Worm (Caenorhabditis elegans): ENCODE data around the gene uso-1.
"Not testable (repeated sequence)": the region's sequence is repeated elsewhere in the genome, so short reads cannot be mapped to it uniquely, and the experiment has no call there.

Gene uso-1

DNA sequence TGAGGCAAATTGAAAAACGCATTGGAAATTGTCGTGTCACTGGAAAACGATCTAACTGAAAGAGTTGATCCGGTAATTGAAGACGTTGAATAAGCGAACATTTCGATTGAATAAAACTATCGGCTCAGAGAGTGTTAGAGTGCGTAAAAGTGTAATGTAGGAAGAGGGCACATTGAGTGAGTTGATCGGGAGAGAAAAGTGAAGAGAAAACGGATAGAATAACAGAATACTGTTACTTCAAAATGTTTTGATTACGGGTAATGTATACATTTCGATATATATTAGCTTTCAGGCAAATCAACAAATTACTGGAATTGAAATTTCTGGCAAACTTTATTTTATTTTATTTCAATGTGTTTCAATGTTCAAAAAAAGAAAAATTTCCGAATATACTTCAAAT is at the start of gene uso-1:
TSS of gene uso-1 (minus strand) at position 101 of the 400 bp plus-strand sequence.
- TF ChIP-seq W03F9.2 (tag; optimal IDR thresholded peaks at IDR 0.05) (no peak), dao-5 (tag; optimal IDR thresholded peaks at IDR 0.05) (no peak), him-1 (tag; optimal IDR thresholded peaks at IDR 0.05) (no peak)

ce11 chrIV:13502806-13503363 is 48.3 kb upstream of the uso-1 start, which contains the start of gene tbc-9:
tbc-9 (minus strand) TSS chrIV:13502856.
- TF ChIP-seq dao-5 (tag; optimal IDR thresholded peaks at IDR 0.05) (no peak), W03F9.2 (tag; optimal IDR thresholded peaks at IDR 0.05) (no peak), him-1 (tag; optimal IDR thresholded peaks at IDR 0.05) (no peak)

- no peak for TF ChIP-seq W03F9.2 (tag; optimal IDR thresholded peaks at IDR 0.05)
- TF ChIP-seq dao-5 (tag; optimal IDR thresholded peaks at IDR 0.05) = no peak
- TF ChIP-seq him-1 (tag; optimal IDR thresholded peaks at IDR 0.05) = no peak
These were observed 39.1 kb upstream of the uso-1 start for ce11 chrIV:13493719-13494118.

DNA sequence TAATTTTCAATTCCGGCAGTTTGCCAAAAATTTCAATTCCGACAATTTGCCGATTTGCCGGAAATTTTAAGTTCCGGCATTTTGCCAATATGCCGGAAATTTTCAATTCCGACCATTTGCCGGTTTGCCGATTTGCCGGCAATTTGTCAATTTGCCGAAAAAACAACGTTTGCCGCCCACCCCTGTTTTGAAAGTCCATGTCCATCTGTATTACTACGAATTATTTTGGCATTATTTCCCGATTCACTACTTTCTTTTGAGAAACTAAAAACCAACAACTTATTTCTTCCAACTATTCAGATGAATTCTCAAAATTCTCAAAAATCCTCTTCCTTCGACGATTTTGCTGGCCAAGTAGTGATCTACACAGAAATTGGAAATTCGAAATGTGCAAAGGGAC is 37.7 kb upstream of the uso-1 start, which contains the start of gene Y45F10A.7:
TSS of gene Y45F10A.7 (plus strand) at position 301 of the 400 bp plus-strand sequence.
- no peak for TF ChIP-seq W03F9.2 (tag; optimal IDR thresholded peaks at IDR 0.05)
- TF ChIP-seq him-1 (tag; optimal IDR thresholded peaks at IDR 0.05) = no peak
- TF ChIP-seq dao-5 (tag; optimal IDR thresholded peaks at IDR 0.05) = no peak

- TF ChIP-seq W03F9.2 (tag; optimal IDR thresholded peaks at IDR 0.05) (no peak), dao-5 (tag; optimal IDR thresholded peaks at IDR 0.05) (no peak), him-1 (tag; optimal IDR thresholded peaks at IDR 0.05) (no peak)
These were observed 33.0 kb upstream of the uso-1 start for ce11 chrIV:13487596-13487995.

ce11 chrIV:13487019-13487418 is 32.4 kb upstream of the uso-1 start:
- TF ChIP-seq him-1 (tag; optimal IDR thresholded peaks at IDR 0.05) = no peak
- no peak for TF ChIP-seq W03F9.2 (tag; optimal IDR thresholded peaks at IDR 0.05)
- no peak for TF ChIP-seq dao-5 (tag; optimal IDR thresholded peaks at IDR 0.05)

DNA sequence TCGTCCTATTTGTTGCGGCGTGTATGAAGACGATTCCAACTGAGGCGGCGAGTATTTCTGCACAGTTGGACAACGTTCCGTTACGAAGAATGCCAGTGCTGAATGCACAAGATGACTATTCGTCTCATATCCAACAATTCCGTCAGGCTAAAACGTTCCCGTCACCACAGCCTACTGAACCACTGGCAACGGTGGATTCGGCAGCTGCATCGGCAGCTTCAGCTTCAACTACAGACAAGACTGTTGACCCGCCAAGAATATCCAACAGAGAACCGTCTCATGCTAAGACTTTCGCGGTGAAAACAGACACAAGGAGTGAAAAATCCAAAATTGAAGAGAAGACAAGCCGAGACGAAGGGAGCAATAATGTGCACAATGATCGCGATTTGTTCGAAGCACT is 29.0 kb upstream of the uso-1 start:
- TF ChIP-seq him-1 (tag; optimal IDR thresholded peaks at IDR 0.05) (no peak), W03F9.2 (tag; optimal IDR thresholded peaks at IDR 0.05) (no peak)

DNA sequence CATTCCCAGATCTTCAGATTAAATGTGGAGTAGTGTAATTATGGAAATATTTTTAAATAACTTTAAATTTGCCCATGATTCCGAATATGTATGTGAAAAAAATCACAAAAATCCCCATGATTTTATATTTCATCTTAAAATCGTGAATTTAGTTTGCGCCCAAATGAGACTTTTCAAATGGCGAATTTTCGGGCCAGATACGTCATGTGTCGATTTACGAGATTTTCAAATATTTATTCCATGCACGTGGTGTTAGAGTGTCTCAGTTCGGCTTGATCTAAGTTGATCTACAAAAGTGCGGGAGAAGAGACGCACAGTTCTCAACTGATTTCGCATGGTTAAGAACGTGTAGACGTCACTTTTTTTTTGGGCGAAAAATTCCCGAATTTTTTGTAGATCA is 27.9 kb upstream of the uso-1 start, which contains the start of gene Y38H8A.1:
TSS of gene Y38H8A.1 (plus strand) at position 301 of the 400 bp plus-strand sequence.
- TF ChIP-seq W03F9.2 (tag; optimal IDR thresholded peaks at IDR 0.05) = no peak
- no peak for TF ChIP-seq dao-5 (tag; optimal IDR thresholded peaks at IDR 0.05)
- TF ChIP-seq him-1 (tag; optimal IDR thresholded peaks at IDR 0.05) = no peak

DNA sequence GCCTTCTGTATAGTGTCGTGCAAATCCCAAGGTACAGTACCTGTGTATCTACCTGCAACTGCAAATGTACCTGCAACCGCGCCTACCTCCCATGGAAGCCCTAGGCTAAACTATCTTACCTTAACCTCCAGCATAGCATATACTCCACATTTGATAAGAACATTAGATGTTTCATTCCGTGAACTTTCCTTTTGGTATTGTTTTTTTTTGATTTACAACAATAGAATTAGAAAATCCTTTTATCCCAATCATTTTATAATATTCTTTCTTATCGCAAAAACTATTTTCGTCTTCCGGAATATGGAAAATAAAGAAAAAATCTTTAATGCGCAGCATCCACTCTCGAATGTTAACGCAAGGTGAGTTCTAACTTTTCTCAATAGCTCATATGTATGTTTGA is 19.5 kb upstream of the uso-1 start, which contains the start of gene Y38H8A.2:
TSS of gene Y38H8A.2 (plus strand) at position 301 of the 400 bp plus-strand sequence.
- TF ChIP-seq dao-5 (tag; optimal IDR thresholded peaks at IDR 0.05) = no peak
- no peak for TF ChIP-seq W03F9.2 (tag; optimal IDR thresholded peaks at IDR 0.05)
- no peak for TF ChIP-seq him-1 (tag; optimal IDR thresholded peaks at IDR 0.05)

DNA sequence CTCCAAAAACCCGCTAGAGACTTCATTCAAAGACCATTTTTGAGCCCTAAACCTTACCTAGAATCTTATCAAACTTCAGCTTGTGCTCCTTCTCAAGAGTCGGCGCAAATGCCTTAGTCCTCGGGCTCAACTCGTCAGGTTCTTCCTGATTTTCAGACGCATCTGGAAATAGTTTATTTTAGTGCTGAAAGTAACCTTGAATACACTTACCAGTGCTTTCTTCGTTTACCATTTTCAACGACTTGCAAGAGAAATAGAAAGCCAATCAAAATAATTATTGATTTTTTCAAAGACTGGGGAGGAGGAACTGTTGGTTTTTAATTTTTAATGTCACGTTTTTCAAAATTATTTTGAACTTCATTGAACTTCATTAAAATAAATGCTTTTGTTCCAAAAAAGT is 17.4 kb upstream of the uso-1 start, which contains the start of the genes ttbk-8.1 and Y38H8A.4:
TSS of gene ttbk-8.1 (plus strand) at position 301 of the 400 bp plus-strand sequence.
TSS of gene Y38H8A.4 (minus strand) at position 366 of the 400 bp plus-strand sequence.
- no peak for TF ChIP-seq him-1 (tag; optimal IDR thresholded peaks at IDR 0.05)
- no peak for TF ChIP-seq W03F9.2 (tag; optimal IDR thresholded peaks at IDR 0.05)
- no peak for TF ChIP-seq dao-5 (tag; optimal IDR thresholded peaks at IDR 0.05)

ce11 chrIV:13465797-13466196 is 11.2 kb upstream of the uso-1 start, which contains the start of gene fezf-1:
fezf-1 (plus strand) TSS chrIV:13466097.
- no peak for TF ChIP-seq W03F9.2 (tag; optimal IDR thresholded peaks at IDR 0.05)
- no peak for TF ChIP-seq dao-5 (tag; optimal IDR thresholded peaks at IDR 0.05)
- no peak for TF ChIP-seq him-1 (tag; optimal IDR thresholded peaks at IDR 0.05)

DNA sequence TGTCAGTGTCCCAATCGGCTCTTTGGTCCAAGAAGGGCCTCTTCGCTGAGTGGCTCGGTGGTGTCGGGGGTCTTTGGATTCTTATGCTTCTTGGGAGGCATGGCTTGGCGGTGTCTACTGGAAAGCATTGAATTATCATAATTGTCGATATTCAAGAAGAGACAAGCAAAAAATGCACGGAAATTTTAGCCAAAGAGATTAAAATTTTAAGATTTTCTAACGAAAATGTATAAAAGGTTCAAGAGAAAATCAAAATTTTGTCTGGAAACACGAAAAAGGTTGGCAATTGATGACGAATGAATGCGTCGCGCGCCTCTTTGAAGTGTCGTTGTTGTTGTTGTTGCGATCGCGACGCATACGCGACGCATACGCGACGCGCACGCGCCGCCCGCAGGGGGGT is 6.3 kb upstream of the uso-1 start, which contains the start of gene Y38H8A.12:
TSS of gene Y38H8A.12 (minus strand) at position 101 of the 400 bp plus-strand sequence.
- TF ChIP-seq him-1 (tag; optimal IDR thresholded peaks at IDR 0.05) (no peak), W03F9.2 (tag; optimal IDR thresholded peaks at IDR 0.05) (no peak), dao-5 (tag; optimal IDR thresholded peaks at IDR 0.05) (no peak)

DNA sequence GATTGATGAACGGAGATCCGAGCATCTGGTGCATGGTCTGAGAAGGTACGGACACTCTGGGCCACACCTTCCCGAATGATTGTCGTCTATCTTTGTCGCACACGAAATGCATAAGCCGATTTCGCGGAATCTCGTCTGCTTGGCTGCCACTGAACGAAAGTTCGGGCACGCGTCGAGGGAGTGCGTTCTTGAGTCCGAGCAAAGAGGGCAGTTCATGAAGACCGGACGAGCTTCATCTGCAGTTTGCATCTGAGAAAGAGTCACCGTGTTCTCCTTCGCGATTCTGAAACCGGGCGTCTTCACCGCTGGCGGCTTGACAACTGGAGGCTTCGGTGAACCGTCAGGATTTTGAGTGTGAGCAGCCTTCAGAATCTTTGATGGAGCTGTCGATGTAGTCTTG is 3.6 kb upstream of the uso-1 start:
- TF ChIP-seq dao-5 (tag; optimal IDR thresholded peaks at IDR 0.05) = no peak
- TF ChIP-seq him-1 (tag; optimal IDR thresholded peaks at IDR 0.05) = no peak
- TF ChIP-seq W03F9.2 (tag; optimal IDR thresholded peaks at IDR 0.05) = no peak

DNA sequence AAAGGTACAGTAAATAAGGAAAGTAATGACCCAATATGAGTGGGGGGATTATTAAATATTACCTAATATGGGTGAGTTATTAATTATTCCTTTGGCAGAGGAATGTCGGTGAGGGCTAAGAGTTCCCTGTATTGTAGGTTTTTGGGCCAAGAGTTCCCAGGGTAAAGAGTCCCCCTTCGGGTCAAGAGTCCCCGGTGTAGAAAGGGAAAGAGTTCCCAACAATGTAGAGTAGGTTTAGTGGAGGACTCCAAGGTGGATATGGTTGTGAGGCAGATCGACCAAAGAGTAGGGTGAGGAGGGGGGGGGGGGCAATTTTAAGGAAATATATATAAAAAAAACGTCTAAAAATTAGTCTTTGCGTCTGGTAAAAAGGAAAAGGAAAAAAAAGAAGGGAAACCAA is 2.3 kb upstream of the uso-1 start:
- no peak for TF ChIP-seq W03F9.2 (tag; optimal IDR thresholded peaks at IDR 0.05)

ce11 chrIV:13455200-13455599 is 602 bp upstream of the uso-1 start, which contains the start of gene Y38H8A.7:
Y38H8A.7 (plus strand) TSS chrIV:13455500.
- TF ChIP-seq him-1, W03F9.2, dao-5 (tag; optimal IDR thresholded peaks at IDR 0.05): not testable (repeated sequence)
